Fruit fly (Drosophila melanogaster): ENCODE results near the gene CG15042.

CG15042 gene

dm6 chrX:18552451-18552850 lies 24.4 kb upstream of the CG15042 start (continued):
- TF ChIP-seq ewg (GFP tag; optimal IDR thresholded peaks at IDR 0.05) = peak; percentile 23
- TF ChIP-seq dysf (GFP tag; IDR thresholded peaks at IDR 0.05) = peak; percentile 47; the same call in 2 of the 3 replicates

dm6 chrX:18550726-18551125 lies 22.7 kb upstream of the CG15042 start:
- TF ChIP-seq cato (GFP tag; optimal IDR thresholded peaks at IDR 0.05; ENCODE audit: borderline replicate concordance) (no peak), shn (GFP tag; optimal IDR thresholded peaks at IDR 0.05) (no peak), crol (GFP tag; IDR thresholded peaks at IDR 0.05) (0 out of 2 replicates have a peak, but pooled peaks have one; percentile 51), caup (GFP tag; optimal IDR thresholded peaks at IDR 0.05; ENCODE audit: severe bottlenecking) (no peak), CG11504 (tag; optimal IDR thresholded peaks at IDR 0.05) (peak; percentile 92), Adf1 (GFP tag; IDR thresholded peaks at IDR 0.05) (no peak), Rx (GFP tag; IDR thresholded peaks at IDR 0.05) (no peak), Awh (GFP tag; IDR thresholded peaks at IDR 0.05) (no peak), Ravus (GFP tag; IDR thresholded peaks at IDR 0.05) (no peak), Jarid2 (GFP tag; optimal IDR thresholded peaks at IDR 0.05) (no peak)

dm6 chrX:18547707-18548106 lies 19.6 kb upstream of the CG15042 start:
- peak; percentile 10 for TF ChIP-seq CG10543 (GFP tag; optimal IDR thresholded peaks at IDR 0.05)
- TF ChIP-seq Dad (GFP tag; optimal IDR thresholded peaks at IDR 0.05) = no peak
- TF ChIP-seq dpn (GFP tag; optimal IDR thresholded peaks at IDR 0.05) = no peak
- no peak for TF ChIP-seq cato (GFP tag; optimal IDR thresholded peaks at IDR 0.05; ENCODE audit: borderline replicate concordance)
- peak in 1 of 2 experiments; percentile 36 for TF ChIP-seq Pdp1 (GFP tag; optimal IDR thresholded peaks at IDR 0.05)
- no peak for TF ChIP-seq H15 (GFP tag; IDR thresholded peaks at IDR 0.05)
- no peak for TF ChIP-seq ham (GFP tag; IDR thresholded peaks at IDR 0.05)
- no peak for TF ChIP-seq CG7839 (tag; optimal IDR thresholded peaks at IDR 0.05)
- TF ChIP-seq CG9609 (GFP tag; optimal IDR thresholded peaks at IDR 0.05) = no peak
- peak; percentile 32 for TF ChIP-seq sd (tag; optimal IDR thresholded peaks at IDR 0.05)
- TF ChIP-seq ara (GFP tag; IDR thresholded peaks at IDR 0.05) = 0 out of 2 replicates have a peak, but pooled peaks have one; percentile 26
- peak; percentile 99 for TF ChIP-seq CG17829 (tag; optimal IDR thresholded peaks at IDR 0.05)
- no peak for TF ChIP-seq CG10959 (GFP tag; IDR thresholded peaks at IDR 0.05)
- no peak for TF ChIP-seq nerfin-2 (GFP tag; IDR thresholded peaks at IDR 0.05; ENCODE audit: partially characterized antibody)
- no peak for TF ChIP-seq CG11456 (GFP tag; IDR thresholded peaks at IDR 0.05)
- TF ChIP-seq ci (GFP tag; IDR thresholded peaks at IDR 0.05) = 0 out of 3 replicates have a peak, but pooled peaks have one; percentile 23
- 0 out of 3 replicates have a peak, but pooled peaks have one; percentile 15 for TF ChIP-seq sr (GFP tag; IDR thresholded peaks at IDR 0.05)
- TF ChIP-seq sens-2 (GFP tag; IDR thresholded peaks at IDR 0.05) = no peak
- TF ChIP-seq br (optimal IDR thresholded peaks at IDR 0.05) = no peak
- TF ChIP-seq CG2678 (tag; optimal IDR thresholded peaks at IDR 0.05) = peak; percentile 20
- peak; percentile 50 for TF ChIP-seq Abd-B (GFP tag; optimal IDR thresholded peaks at IDR 0.05)
- TF ChIP-seq chm (GFP tag; IDR thresholded peaks at IDR 0.05) = no peak
- no peak for TF ChIP-seq lmd (GFP tag; IDR thresholded peaks at IDR 0.05)
- peak; percentile 66 for TF ChIP-seq Med (GFP tag)
- peak; percentile 31 for TF ChIP-seq run (tag; optimal IDR thresholded peaks at IDR 0.05)
- no peak for TF ChIP-seq CG11695 (GFP tag; IDR thresholded peaks at IDR 0.05)
- no peak for TF ChIP-seq gsb-n (tag; optimal IDR thresholded peaks at IDR 0.05)
- no peak for TF ChIP-seq zen2 (GFP tag; IDR thresholded peaks at IDR 0.05; ENCODE audit: partially characterized antibody)
- TF ChIP-seq CG11504 (tag; optimal IDR thresholded peaks at IDR 0.05) = peak; percentile 1
- TF ChIP-seq Fer3 (tag; optimal IDR thresholded peaks at IDR 0.05) = no peak
- TF ChIP-seq tll (GFP tag; optimal IDR thresholded peaks at IDR 0.05) = no peak
- no peak for TF ChIP-seq Sry-δ (GFP tag; optimal IDR thresholded peaks at IDR 0.05)
- TF ChIP-seq ash1 (GFP tag; optimal IDR thresholded peaks at IDR 0.05) = no peak
- TF ChIP-seq Dp (GFP tag; optimal IDR thresholded peaks at IDR 0.05) = no peak
- TF ChIP-seq CG11085 (GFP tag; IDR thresholded peaks at IDR 0.05) = no peak
- TF ChIP-seq nerfin-1 (tag; optimal IDR thresholded peaks at IDR 0.05) = peak; percentile 7
- TF ChIP-seq dmrt99B (tag; optimal IDR thresholded peaks at IDR 0.05) = no peak
- no peak for TF ChIP-seq al (GFP tag; IDR thresholded peaks at IDR 0.05)
